Worm (Caenorhabditis elegans): ENCODE results near the gene set-23.

Gene set-23

ce11 chrIV:1595802-1596201, 5.7 kb upstream of the set-23 start, which contains the start of gene npp-8:
npp-8 (minus strand) TSS chrIV:1595824.
- TF ChIP-seq unc-55 (GFP tag; optimal IDR thresholded peaks at IDR 0.05) (peak; percentile 95), lin-39 (tag; optimal IDR thresholded peaks at IDR 0.05) (no peak), nhr-23 (tag; optimal IDR thresholded peaks at IDR 0.05) (no peak), elt-3 (tag; optimal IDR thresholded peaks at IDR 0.05) (no peak), nhr-25 (tag; optimal IDR thresholded peaks at IDR 0.05) (peak; percentile 89), nhr-11 (tag; optimal IDR thresholded peaks at IDR 0.05) (no peak), sma-9 (GFP tag; optimal IDR thresholded peaks at IDR 0.05) (no peak), sma-9 (tag; optimal IDR thresholded peaks at IDR 0.05) (no peak), nhr-12 (tag; optimal IDR thresholded peaks at IDR 0.05) (no peak), sma-3 (GFP tag; optimal IDR thresholded peaks at IDR 0.05) (peak; percentile 90), mbf-1 (tag; optimal IDR thresholded peaks at IDR 0.05) (no peak), nhr-21 (tag; optimal IDR thresholded peaks at IDR 0.05) (peak; percentile 78), nhr-10 (tag; optimal IDR thresholded peaks at IDR 0.05) (no peak), ztf-4 (tag; optimal IDR thresholded peaks at IDR 0.05) (peak; percentile 81), lin-11 (tag; optimal IDR thresholded peaks at IDR 0.05) (peak; percentile 86), alr-1 (tag; optimal IDR thresholded peaks at IDR 0.05) (no peak), nhr-237 (tag; optimal IDR thresholded peaks at IDR 0.05) (no peak), unc-62 (GFP tag; optimal IDR thresholded peaks at IDR 0.05) (no peak), blmp-1 (tag; optimal IDR thresholded peaks at IDR 0.05; ENCODE audit: insufficient read depth) (peak; percentile 14), elt-1 (tag; optimal IDR thresholded peaks at IDR 0.05) (no peak), ceh-82 (tag; optimal IDR thresholded peaks at IDR 0.05) (peak; percentile 44), lsy-2 (tag; optimal IDR thresholded peaks at IDR 0.05) (peak; percentile 80 to 89), ztf-1 (GFP tag; conservative IDR thresholded peaks at IDR 0.05) (no peak), snpc-4 (tag; optimal IDR thresholded peaks at IDR 0.05) (peak; percentile 48), Y55F3AM.14 (GFP tag; optimal IDR thresholded peaks at IDR 0.05) (peak; percentile 38), nhr-6 (tag; optimal IDR thresholded peaks at IDR 0.05) (peak; percentile 62), egl-27 (tag; optimal IDR thresholded peaks at IDR 0.05) (peak; percentile 23), lin-13 (GFP tag; optimal IDR thresholded peaks at IDR 0.05) (peak; percentile 94), ceh-16 (tag; optimal IDR thresholded peaks at IDR 0.05) (no peak), fos-1 (tag; optimal IDR thresholded peaks at IDR 0.05) (peak; percentile 59), peb-1 (tag; optimal IDR thresholded peaks at IDR 0.05) (no peak), sem-4 (tag; optimal IDR thresholded peaks at IDR 0.05) (peak; percentile 78), nhr-129 (tag; optimal IDR thresholded peaks at IDR 0.05) (peak; percentile 78), mdl-1 (tag; optimal IDR thresholded peaks at IDR 0.05) (peak in 1 of 2 experiments; percentile 55), F13H6.1 (tag; optimal IDR thresholded peaks at IDR 0.05) (peak; percentile 93), skn-1 (tag; optimal IDR thresholded peaks at IDR 0.05) (peak; percentile 6), ztf-11 (tag; optimal IDR thresholded peaks at IDR 0.05) (peak; percentile 34), aly-2 (tag; optimal IDR thresholded peaks at IDR 0.05) (no peak), gmeb-1 (tag; optimal IDR thresholded peaks at IDR 0.05) (peak; percentile 78), R02D3.7 (tag; optimal IDR thresholded peaks at IDR 0.05) (no peak), zag-1 (tag; optimal IDR thresholded peaks at IDR 0.05) (peak; percentile 48), dmd-4 (tag; optimal IDR thresholded peaks at IDR 0.05) (no peak), ZK546.5 (tag; optimal IDR thresholded peaks at IDR 0.05) (no peak), unc-39 (tag; optimal IDR thresholded peaks at IDR 0.05) (no peak), ama-1 (optimal IDR thresholded peaks at IDR 0.05) (no peak), mab-5 (tag; optimal IDR thresholded peaks at IDR 0.05) (peak; percentile 89), nhr-77 (tag; optimal IDR thresholded peaks at IDR 0.05) (peak; percentile 32), C34F6.9 (tag; optimal IDR thresholded peaks at IDR 0.05) (peak; percentile 74), crh-2 (tag; optimal IDR thresholded peaks at IDR 0.05) (peak; percentile 80)

All from whole organism, L2 larva.